Fruit fly (Drosophila melanogaster): ENCODE measurements around the gene smog.

The smog gene

DNA sequence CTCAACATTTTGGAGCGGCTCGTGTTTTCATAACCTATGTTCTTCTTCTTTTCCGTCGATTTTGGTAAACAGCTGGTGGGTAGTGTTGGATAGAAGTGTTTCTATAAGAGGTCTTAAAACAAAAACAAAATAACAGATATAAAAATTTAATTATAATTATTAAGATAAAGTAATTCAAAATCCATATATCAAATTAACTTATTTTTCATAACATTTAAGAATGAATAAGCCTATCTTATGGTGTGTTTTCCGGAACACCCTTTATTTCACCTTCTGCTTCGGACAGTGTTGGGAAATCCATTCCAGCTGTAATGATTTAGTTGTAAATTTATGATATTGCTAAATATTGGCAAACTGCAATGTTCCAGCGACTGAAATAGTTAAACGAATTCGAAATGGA is 2.3 kb upstream of the smog start, which contains the start of the genes mRpS2 and Mon1 (continued):
- TF ChIP-seq phol (tag; optimal IDR thresholded peaks at IDR 0.05) = peak; percentile 95
- no peak for TF ChIP-seq amos (GFP tag; IDR thresholded peaks at IDR 0.05; ENCODE audit: partially characterized antibody)
- TF ChIP-seq CG6765 (GFP tag; optimal IDR thresholded peaks at IDR 0.05) = peak; percentile 87
- TF ChIP-seq CG14050 (GFP tag; IDR thresholded peaks at IDR 0.05) = peak; percentile 94
- peak; percentile 95 for TF ChIP-seq Ada2b (GFP tag; IDR thresholded peaks at IDR 0.05)
- TF ChIP-seq gsb-n (tag; optimal IDR thresholded peaks at IDR 0.05) = peak; percentile 94
- no peak for TF ChIP-seq jing (GFP tag; optimal IDR thresholded peaks at IDR 0.05)
- TF ChIP-seq sd (tag; optimal IDR thresholded peaks at IDR 0.05) = no peak
- peak; percentile 85 for TF ChIP-seq Optix (GFP tag; IDR thresholded peaks at IDR 0.05)
- TF ChIP-seq Spps (tag; optimal IDR thresholded peaks at IDR 0.05) = peak; percentile 94
- TF ChIP-seq zf30C (GFP tag; optimal IDR thresholded peaks at IDR 0.05) = no peak
- peak; percentile 79 for TF ChIP-seq run (tag; optimal IDR thresholded peaks at IDR 0.05)
- TF ChIP-seq lilli (GFP tag; optimal IDR thresholded peaks at IDR 0.05) = peak; percentile 93
- TF ChIP-seq klu (GFP tag; IDR thresholded peaks at IDR 0.05) = peak; percentile 89
- TF ChIP-seq CG6854 (GFP tag; optimal IDR thresholded peaks at IDR 0.05) = peak; percentile 76
- peak; percentile 65 for TF ChIP-seq schlank (tag; optimal IDR thresholded peaks at IDR 0.05)
- peak; percentile 85 for TF ChIP-seq tup (GFP tag; optimal IDR thresholded peaks at IDR 0.05)
- peak; percentile 95 for TF ChIP-seq CG17612 (GFP tag; IDR thresholded peaks at IDR 0.05)
- TF ChIP-seq Rfx (GFP tag; IDR thresholded peaks at IDR 0.05) = peak; percentile 97
- peak; percentile 53 for TF ChIP-seq crol (GFP tag; IDR thresholded peaks at IDR 0.05)
- TF ChIP-seq Fer3 (tag; optimal IDR thresholded peaks at IDR 0.05) = peak; percentile 97
- TF ChIP-seq CG8478 (optimal IDR thresholded peaks at IDR 0.05) = no peak
- TF ChIP-seq Hmr (GFP tag; optimal IDR thresholded peaks at IDR 0.05) = peak; percentile 97
- TF ChIP-seq CG12391 (tag; optimal IDR thresholded peaks at IDR 0.05) = peak; percentile 98
- TF ChIP-seq caup (GFP tag; optimal IDR thresholded peaks at IDR 0.05; ENCODE audit: severe bottlenecking) = peak; percentile 94
- TF ChIP-seq CG18262 (tag; optimal IDR thresholded peaks at IDR 0.05) = peak; percentile 96
- TF ChIP-seq eyg (GFP tag; optimal IDR thresholded peaks at IDR 0.05) = peak; percentile 18
- TF ChIP-seq Ssrp (tag; optimal IDR thresholded peaks at IDR 0.05) = peak; percentile 92
- no peak for TF ChIP-seq vnd (GFP tag; IDR thresholded peaks at IDR 0.05; ENCODE audit: partially characterized antibody)
- no peak for TF ChIP-seq tna (GFP tag; IDR thresholded peaks at IDR 0.05; ENCODE audit: partially characterized antibody)
- TF ChIP-seq sob (GFP tag; IDR thresholded peaks at IDR 0.05) = peak; percentile 98
- peak; percentile 92 for TF ChIP-seq dati (GFP tag; IDR thresholded peaks at IDR 0.05)
- peak; percentile 89 for TF ChIP-seq CG8290 (GFP tag; optimal IDR thresholded peaks at IDR 0.05)
- TF ChIP-seq CG8290 (tag; optimal IDR thresholded peaks at IDR 0.05) = peak; percentile 79 to 90
- TF ChIP-seq Hmx (GFP tag; optimal IDR thresholded peaks at IDR 0.05) = peak; percentile 24
- peak; percentile 86 for TF ChIP-seq CG11093 (GFP tag; IDR thresholded peaks at IDR 0.05)
- peak; percentile 91 for TF ChIP-seq Gug (GFP tag; IDR thresholded peaks at IDR 0.05)
- peak; percentile 91 for TF ChIP-seq CG10147 (GFP tag; optimal IDR thresholded peaks at IDR 0.05)
- peak; percentile 70 for TF ChIP-seq CG8089 (GFP tag; optimal IDR thresholded peaks at IDR 0.05)
- no peak for TF ChIP-seq h (optimal IDR thresholded peaks at IDR 0.05)
- no peak for TF ChIP-seq fru (optimal IDR thresholded peaks at IDR 0.05)
- TF ChIP-seq pfk (GFP tag; optimal IDR thresholded peaks at IDR 0.05) = peak; percentile 27
- TF ChIP-seq CG32532 (GFP tag; IDR thresholded peaks at IDR 0.05) = peak; percentile 98
- no peak for TF ChIP-seq D (optimal IDR thresholded peaks at IDR 0.05)
- TF ChIP-seq D (GFP tag; optimal IDR thresholded peaks at IDR 0.05) = peak; percentile 87
- peak; percentile 96 for TF ChIP-seq CG8924 (tag; optimal IDR thresholded peaks at IDR 0.05)
- peak; percentile 48 for TF ChIP-seq NC2β (GFP tag; optimal IDR thresholded peaks at IDR 0.05)
- peak; percentile 88 for TF ChIP-seq Nf-YA (GFP tag; IDR thresholded peaks at IDR 0.05)
- peak; percentile 78; the same call in 2 of the 3 replicates for TF ChIP-seq sr (GFP tag; IDR thresholded peaks at IDR 0.05)
- peak; percentile 84 for TF ChIP-seq CG11723 (GFP tag; optimal IDR thresholded peaks at IDR 0.05)
- peak; percentile 96 for TF ChIP-seq CG10366 (GFP tag; IDR thresholded peaks at IDR 0.05)
- TF ChIP-seq jumu (GFP tag; optimal IDR thresholded peaks at IDR 0.05) = peak; percentile 60
- peak; percentile 86 for TF ChIP-seq Hand (GFP tag; optimal IDR thresholded peaks at IDR 0.05)
